Worm (Caenorhabditis elegans): ENCODE data around the gene R10D12.10.

R10D12.10 gene

ce11 chrV:13961927-13962419, 3.8 kb upstream of the R10D12.10 start, which contains the start of the genes algn-13 and R10D12.13 (continued):
- TF ChIP-seq nhr-25 (tag; optimal IDR thresholded peaks at IDR 0.05) (no peak), egl-5 (tag; optimal IDR thresholded peaks at IDR 0.05) (no peak), nhr-237 (tag; optimal IDR thresholded peaks at IDR 0.05) (no peak), ceh-16 (tag; optimal IDR thresholded peaks at IDR 0.05) (no peak), eor-1 (tag; optimal IDR thresholded peaks at IDR 0.05) (no peak), nhr-76 (tag; optimal IDR thresholded peaks at IDR 0.05) (no peak), nhr-28 (tag; optimal IDR thresholded peaks at IDR 0.05) (no peak), lin-39 (tag; optimal IDR thresholded peaks at IDR 0.05) (no peak), egl-27 (tag; optimal IDR thresholded peaks at IDR 0.05) (no peak)

- no peak for TF ChIP-seq jun-1 (tag; optimal IDR thresholded peaks at IDR 0.05)
- no peak for TF ChIP-seq nhr-67 (tag; optimal IDR thresholded peaks at IDR 0.05)
- no peak for TF ChIP-seq ceh-82 (tag; optimal IDR thresholded peaks at IDR 0.05)
- TF ChIP-seq lin-15B (tag; optimal IDR thresholded peaks at IDR 0.05) = no peak
- TF ChIP-seq ceh-28 (tag; optimal IDR thresholded peaks at IDR 0.05) = no peak
- TF ChIP-seq nfya-1 (tag; optimal IDR thresholded peaks at IDR 0.05; ENCODE audit: insufficient read depth) = no peak
- TF ChIP-seq ZK546.5 (tag; optimal IDR thresholded peaks at IDR 0.05) = no peak
- TF ChIP-seq unc-39 (tag; optimal IDR thresholded peaks at IDR 0.05) = no peak
- no peak for TF ChIP-seq hmg-11 (tag; optimal IDR thresholded peaks at IDR 0.05)
- no peak for TF ChIP-seq nhr-76 (tag; optimal IDR thresholded peaks at IDR 0.05)
- no peak for TF ChIP-seq nhr-25 (tag; optimal IDR thresholded peaks at IDR 0.05)
- TF ChIP-seq ama-1 (optimal IDR thresholded peaks at IDR 0.05) = no peak
- TF ChIP-seq ztf-11 (tag; optimal IDR thresholded peaks at IDR 0.05) = no peak
- TF ChIP-seq fkh-2 (tag; optimal IDR thresholded peaks at IDR 0.05) = no peak
Observed at ce11 chrV:13960916-13961315, 2.8 kb upstream of the R10D12.10 start, which contains the start of gene srh-24. Gene srh-24, minus strand, starts transcription at chrV:13961016.

ce11 chrV:13957691-13958090, 456 bp downstream of the R10D12.10 start:
- TF ChIP-seq nhr-76 (tag; optimal IDR thresholded peaks at IDR 0.05) (no peak), ceh-16 (tag; optimal IDR thresholded peaks at IDR 0.05) (no peak), skn-1 (tag; optimal IDR thresholded peaks at IDR 0.05) (no peak), aly-2 (tag; optimal IDR thresholded peaks at IDR 0.05) (no peak), nhr-25 (tag; optimal IDR thresholded peaks at IDR 0.05) (no peak), fos-1 (tag; optimal IDR thresholded peaks at IDR 0.05) (no peak), ZK546.5 (tag; optimal IDR thresholded peaks at IDR 0.05) (no peak), nhr-28 (tag; optimal IDR thresholded peaks at IDR 0.05) (no peak), ceh-28 (tag; optimal IDR thresholded peaks at IDR 0.05) (no peak), jun-1 (tag; optimal IDR thresholded peaks at IDR 0.05) (no peak), nhr-23 (tag; optimal IDR thresholded peaks at IDR 0.05) (no peak), pqm-1 (tag; optimal IDR thresholded peaks at IDR 0.05) (no peak), nhr-77 (tag; optimal IDR thresholded peaks at IDR 0.05) (no peak), ztf-11 (tag; optimal IDR thresholded peaks at IDR 0.05) (no peak), unc-39 (tag; optimal IDR thresholded peaks at IDR 0.05) (no peak), eor-1 (tag; optimal IDR thresholded peaks at IDR 0.05) (no peak), daf-12 (tag; optimal IDR thresholded peaks at IDR 0.05) (no peak), elt-2 (tag; optimal IDR thresholded peaks at IDR 0.05) (no peak), elt-1 (tag; optimal IDR thresholded peaks at IDR 0.05) (no peak), ama-1 (optimal IDR thresholded peaks at IDR 0.05) (no peak)

ce11 chrV:13955370-13956089, 2.6 kb downstream of the R10D12.10 start:
- TF ChIP-seq pqm-1 (tag; optimal IDR thresholded peaks at IDR 0.05) = peak; percentile 54
- no peak for TF ChIP-seq nhr-43 (tag; optimal IDR thresholded peaks at IDR 0.05; ENCODE audit: poor library complexity, severe bottlenecking)
- no peak for TF ChIP-seq ceh-82 (tag; optimal IDR thresholded peaks at IDR 0.05)
- TF ChIP-seq pha-4 (tag; optimal IDR thresholded peaks at IDR 0.05) = no peak
- peak; percentile 30 for TF ChIP-seq elt-2 (tag; optimal IDR thresholded peaks at IDR 0.05)

- TF ChIP-seq pha-4 (tag; optimal IDR thresholded peaks at IDR 0.05) = no peak
- no peak for TF ChIP-seq nhr-76 (tag; optimal IDR thresholded peaks at IDR 0.05)
- TF ChIP-seq daf-12 (tag; optimal IDR thresholded peaks at IDR 0.05) = no peak
- TF ChIP-seq elt-3 (tag; optimal IDR thresholded peaks at IDR 0.05) = no peak
- no peak for TF ChIP-seq zag-1 (tag; optimal IDR thresholded peaks at IDR 0.05)
- TF ChIP-seq ceh-28 (tag; optimal IDR thresholded peaks at IDR 0.05) = no peak
- no peak for TF ChIP-seq nfya-1 (tag; optimal IDR thresholded peaks at IDR 0.05; ENCODE audit: insufficient read depth)
- no peak for TF ChIP-seq snpc-4 (tag; optimal IDR thresholded peaks at IDR 0.05)
- TF ChIP-seq elt-2 (tag; optimal IDR thresholded peaks at IDR 0.05) = no peak
- TF ChIP-seq ceh-16 (tag; optimal IDR thresholded peaks at IDR 0.05) = no peak
- no peak for TF ChIP-seq nhr-67 (tag; optimal IDR thresholded peaks at IDR 0.05)
- no peak for TF ChIP-seq nhr-23 (tag; optimal IDR thresholded peaks at IDR 0.05)
- no peak for TF ChIP-seq mdl-1 (tag; optimal IDR thresholded peaks at IDR 0.05)
- TF ChIP-seq fkh-10 (GFP tag; optimal IDR thresholded peaks at IDR 0.05) = no peak
Observed at ce11 chrV:13954056-13954455, 4.1 kb downstream of the R10D12.10 start, which contains the start of gene swt-6. Gene swt-6, plus strand, starts transcription at chrV:13954356.
